Fruit fly (Drosophila melanogaster) whole organism, embryonic: ENCODE measurements around the gene Upf2.

Experiments
- Adf1 ChIP-seq: fragments of 200-800 bp; sonication (Bioruptor generic); IDR thresholded peaks from 2 replicates; pipeline ENCODE4 v1.3.6; 2022; ENCODE audit warnings: missing biosample characterization, missing genetic modification characterization
- B-H1 ChIP-seq: fragments of 200-800 bp; sonication (Bioruptor generic); IDR thresholded peaks from 3 replicates; pipeline ENCODE4 v1.3.6; 2022; ENCODE audit warnings: missing biosample characterization, missing genetic modification characterization
- CG11456 ChIP-seq: fragments of 200-800 bp; sonication (Bioruptor generic); IDR thresholded peaks from 3 replicates; pipeline ENCODE4 v1.3.6; 2022; ENCODE audit warnings: missing biosample characterization, missing genetic modification characterization
- CG12769 ChIP-seq: fragments of 200-800 bp; sonication (Bioruptor generic); optimal IDR thresholded peaks from 2 replicates; lab custom pipeline; 2019; ENCODE audit warnings: missing biosample characterization, mild to moderate bottlenecking, missing genetic modification characterization, moderate library complexity
- CG13123 ChIP-seq: fragments of 200-800 bp; sonication (Bioruptor generic); optimal IDR thresholded peaks from 2 replicates; lab custom pipeline; 2016; ENCODE audit warnings: missing biosample characterization, missing genetic modification characterization
- CG13296 ChIP-seq: fragments of 200-800 bp; sonication (Bioruptor generic); optimal IDR thresholded peaks from 3 replicates; lab custom pipeline; 2018; ENCODE audit warnings: missing biosample characterization, mild to moderate bottlenecking, missing genetic modification characterization
- CG13775 ChIP-seq: fragments of 200-800 bp; sonication (Bioruptor generic); optimal IDR thresholded peaks from 3 replicates; lab custom pipeline; 2017; ENCODE audit warnings: missing biosample characterization, mild to moderate bottlenecking, missing genetic modification characterization
- CG17568 ChIP-seq: fragments of 200-800 bp; sonication (Bioruptor generic); optimal IDR thresholded peaks from 2 replicates; lab custom pipeline; 2018; ENCODE audit warnings: missing biosample characterization, mild to moderate bottlenecking, missing genetic modification characterization, moderate library complexity
- CG18764 ChIP-seq: fragments of 200-800 bp; sonication (Bioruptor generic); optimal IDR thresholded peaks from 3 replicates; lab custom pipeline; 2016; ENCODE audit warnings: missing biosample characterization, missing genetic modification characterization
- CG2129 ChIP-seq: fragments of 200-800 bp; sonication (Bioruptor generic); IDR thresholded peaks from 2 replicates; pipeline ENCODE4 v1.3.6; 2022; ENCODE audit warnings: missing biosample characterization, missing genetic modification characterization; ENCODE audit not compliant: partially characterized antibody
- CG2199 ChIP-seq: fragments of 200-800 bp; sonication (Bioruptor generic); IDR thresholded peaks from 3 replicates; pipeline ENCODE4 v1.3.6; 2022; ENCODE audit warnings: missing biosample characterization, missing genetic modification characterization
- CG31388 ChIP-seq: fragments of 200-800 bp; sonication (Bioruptor generic); optimal IDR thresholded peaks from 2 replicates; lab custom pipeline; 2016; ENCODE audit warnings: missing biosample characterization, missing genetic modification characterization
- CG31441 ChIP-seq: fragments of 200-800 bp; sonication (Bioruptor generic); IDR thresholded peaks from 2 replicates; pipeline ENCODE4 v1.3.6; 2022; ENCODE audit warnings: missing biosample characterization, missing genetic modification characterization
- CG3163 ChIP-seq: fragments of 200-800 bp; sonication (Bioruptor generic); optimal IDR thresholded peaks from 3 replicates; lab custom pipeline; 2016; ENCODE audit warnings: missing biosample characterization, missing genetic modification characterization
- CG3838 ChIP-seq: fragments of 200-800 bp; sonication (Bioruptor generic); optimal IDR thresholded peaks from 3 replicates; lab custom pipeline; 2016; ENCODE audit warnings: missing biosample characterization, missing genetic modification characterization
- CG42726 ChIP-seq: fragments of 200-800 bp; sonication (Bioruptor generic); IDR thresholded peaks from 2 replicates; pipeline ENCODE4 v1.3.6; 2022; ENCODE audit warnings: missing biosample characterization, missing genetic modification characterization; ENCODE audit not compliant: partially characterized antibody
- CG5180 ChIP-seq: fragments of 200-800 bp; sonication (Bioruptor generic); optimal IDR thresholded peaks from 3 replicates; lab custom pipeline; 2017; ENCODE audit warnings: missing biosample characterization, missing genetic modification characterization, mild to moderate bottlenecking, moderate library complexity, missing genetic modification reagents
- CG6765 ChIP-seq: fragments of 200-800 bp; sonication (Bioruptor generic); optimal IDR thresholded peaks from 3 replicates; lab custom pipeline; 2017; ENCODE audit warnings: missing biosample characterization, mild to moderate bottlenecking, missing genetic modification characterization
- CG7839 ChIP-seq: fragments of 200-800 bp; sonication (Bioruptor generic); optimal IDR thresholded peaks from 3 replicates; lab custom pipeline; 2018; ENCODE audit warnings: missing biosample characterization, mild to moderate bottlenecking, missing genetic modification characterization, moderate library complexity
- CG7928 ChIP-seq: fragments of 200-800 bp; sonication (Bioruptor generic); optimal IDR thresholded peaks from 2 replicates; lab custom pipeline; 2017; ENCODE audit warnings: missing biosample characterization, mild to moderate bottlenecking, missing genetic modification characterization
- CG8478 ChIP-seq: fragments of >200 bp; optimal IDR thresholded peaks from 2 replicates; lab custom pipeline; 2018
- CTCF ChIP-seq: fragments of 200-800 bp; sonication (Bioruptor generic); optimal IDR thresholded peaks from 2 replicates; lab custom pipeline; 2017; ENCODE audit warnings: missing biosample characterization, mild to moderate bottlenecking, missing genetic modification characterization, moderate library complexity
- Camta ChIP-seq: fragments of 200-800 bp; sonication (Bioruptor generic); optimal IDR thresholded peaks from 2 replicates; lab custom pipeline; 2016; ENCODE audit warnings: missing biosample characterization, missing genetic modification characterization
- CoRest ChIP-seq: fragments of 200-800 bp; sonication (Bioruptor generic); optimal IDR thresholded peaks from 3 replicates; lab custom pipeline; 2018; ENCODE audit warnings: missing biosample characterization, mild to moderate bottlenecking, missing genetic modification characterization, moderate library complexity
- D19B ChIP-seq: fragments of 200-800 bp; sonication (Bioruptor generic); optimal IDR thresholded peaks from 2 replicates; lab custom pipeline; 2017; ENCODE audit warnings: missing biosample characterization, mild to moderate bottlenecking, missing genetic modification characterization
- Dip3 ChIP-seq: fragments of 200-800 bp; sonication (Bioruptor generic); optimal IDR thresholded peaks from 3 replicates; lab custom pipeline; 2016; ENCODE audit warnings: missing biosample characterization, missing genetic modification characterization
- Drgx ChIP-seq: fragments of 200-800 bp; sonication (Bioruptor generic); IDR thresholded peaks from 2 replicates; pipeline ENCODE4 v1.3.6; 2022; ENCODE audit warnings: missing biosample characterization, missing genetic modification characterization
- E2f1 ChIP-seq: fragments of 200-800 bp; sonication (Bioruptor generic); IDR thresholded peaks from 2 replicates; pipeline ENCODE4 v1.3.6; 2022; ENCODE audit warnings: missing biosample characterization, missing genetic modification characterization
- HLH4C ChIP-seq: fragments of 200-800 bp; sonication (Bioruptor generic); IDR thresholded peaks from 3 replicates; pipeline ENCODE4 v1.3.6; 2022; ENCODE audit warnings: missing biosample characterization, missing genetic modification characterization; ENCODE audit not compliant: partially characterized antibody
- Trl ChIP-seq, 3 experiments: fragments of >200 bp in 2 of 3; fragments of 200-800 bp in 1 of 3; sonication (Bioruptor generic) in 1 of 3; optimal IDR thresholded peaks; 2 replicates in 1 of 3; 3 replicates in 2 of 3; lab custom pipeline; 2016 to 2017; ENCODE audit warnings: missing biosample characterization in 1 of 3, missing genetic modification characterization in 1 of 3
- ato ChIP-seq: fragments of 200-800 bp; sonication (Bioruptor generic); IDR thresholded peaks from 2 replicates; pipeline ENCODE4 v1.3.6; 2022; ENCODE audit warnings: missing biosample characterization, missing genetic modification characterization; ENCODE audit not compliant: partially characterized antibody
- bab2 ChIP-seq: fragments of 200-800 bp; sonication (Bioruptor generic); optimal IDR thresholded peaks from 2 replicates; lab custom pipeline; 2016; ENCODE audit warnings: missing biosample characterization, missing genetic modification characterization
- ftz-f1 ChIP-seq: fragments of 200-800 bp; sonication (Bioruptor generic); optimal IDR thresholded peaks from 2 replicates; lab custom pipeline; 2016; ENCODE audit warnings: missing biosample characterization, missing genetic modification characterization
- gcm2 ChIP-seq: fragments of 200-800 bp; sonication (Bioruptor generic); optimal IDR thresholded peaks from 2 replicates; lab custom pipeline; 2016; ENCODE audit warnings: missing biosample characterization, missing genetic modification characterization
- grau ChIP-seq: fragments of 200-800 bp; optimal IDR thresholded peaks from 3 replicates; lab custom pipeline; 2019; ENCODE audit warnings: missing biosample characterization, mild to moderate bottlenecking, missing genetic modification characterization, moderate library complexity
- gsb-n ChIP-seq: fragments of 200-800 bp; sonication (Bioruptor generic); optimal IDR thresholded peaks from 3 replicates; lab custom pipeline; 2018; ENCODE audit warnings: missing biosample characterization, mild to moderate bottlenecking, missing genetic modification characterization
- her ChIP-seq: fragments of 200-800 bp; sonication (Bioruptor generic); optimal IDR thresholded peaks from 2 replicates; lab custom pipeline; 2016; ENCODE audit warnings: missing biosample characterization, missing genetic modification characterization
- ken ChIP-seq: fragments of 200-800 bp; sonication (Bioruptor generic); IDR thresholded peaks from 3 replicates; pipeline ENCODE4 v1.3.6; 2022; ENCODE audit warnings: missing biosample characterization, missing genetic modification characterization
- lov ChIP-seq, 2 experiments: fragments of 200-800 bp in 1 of 2; fragments of >200 bp in 1 of 2; sonication (Bioruptor generic) in 1 of 2; IDR thresholded peaks in 1 of 2; optimal IDR thresholded peaks in 1 of 2; 2 replicates in 1 of 2; 3 replicates in 1 of 2; pipeline versions ENCODE4 v1.3.6 to Lab custom; 2017 to 2022; ENCODE audit warnings: missing biosample characterization in 1 of 2, missing genetic modification characterization in 1 of 2
- prd ChIP-seq, 3 experiments: fragments of >200 bp in 2 of 3; fragments of 200-800 bp in 1 of 3; sonication (Bioruptor generic) in 1 of 3; optimal IDR thresholded peaks in 2 of 3; IDR thresholded peaks in 1 of 3; 2 replicates in 2 of 3; 3 replicates in 1 of 3; pipeline versions ENCODE4 v1.3.6 to Lab custom; 2017 to 2022; ENCODE audit warnings: missing biosample characterization in 1 of 3, missing genetic modification characterization in 1 of 3
- psq ChIP-seq: fragments of 200-800 bp; sonication (Bioruptor generic); optimal IDR thresholded peaks from 2 replicates; lab custom pipeline; 2017; ENCODE audit warnings: missing biosample characterization, missing genetic modification characterization
- ro ChIP-seq: fragments of 200-800 bp; sonication (Bioruptor generic); IDR thresholded peaks from 2 replicates; pipeline ENCODE4 v1.3.6; 2022; ENCODE audit warnings: missing biosample characterization, missing genetic modification characterization
- sd ChIP-seq: fragments of 200-800 bp; sonication (Bioruptor generic); optimal IDR thresholded peaks from 3 replicates; lab custom pipeline; 2018; ENCODE audit warnings: missing biosample characterization, mild to moderate bottlenecking, missing genetic modification characterization, moderate library complexity
- sima ChIP-seq: fragments of 200-800 bp; sonication (Bioruptor generic); optimal IDR thresholded peaks from 2 replicates; lab custom pipeline; 2016; ENCODE audit warnings: missing biosample characterization, missing genetic modification characterization
- sug ChIP-seq: fragments of 200-800 bp; optimal IDR thresholded peaks from 2 replicates; lab custom pipeline; 2019; ENCODE audit warnings: missing biosample characterization, mild to moderate bottlenecking, missing genetic modification characterization, moderate library complexity
- z ChIP-seq: fragments of 200-800 bp; sonication (Bioruptor generic); IDR thresholded peaks from 3 replicates; pipeline ENCODE4 v1.3.6; 2022; ENCODE audit warnings: missing biosample characterization, missing genetic modification characterization

Upf2 gene

DNA sequence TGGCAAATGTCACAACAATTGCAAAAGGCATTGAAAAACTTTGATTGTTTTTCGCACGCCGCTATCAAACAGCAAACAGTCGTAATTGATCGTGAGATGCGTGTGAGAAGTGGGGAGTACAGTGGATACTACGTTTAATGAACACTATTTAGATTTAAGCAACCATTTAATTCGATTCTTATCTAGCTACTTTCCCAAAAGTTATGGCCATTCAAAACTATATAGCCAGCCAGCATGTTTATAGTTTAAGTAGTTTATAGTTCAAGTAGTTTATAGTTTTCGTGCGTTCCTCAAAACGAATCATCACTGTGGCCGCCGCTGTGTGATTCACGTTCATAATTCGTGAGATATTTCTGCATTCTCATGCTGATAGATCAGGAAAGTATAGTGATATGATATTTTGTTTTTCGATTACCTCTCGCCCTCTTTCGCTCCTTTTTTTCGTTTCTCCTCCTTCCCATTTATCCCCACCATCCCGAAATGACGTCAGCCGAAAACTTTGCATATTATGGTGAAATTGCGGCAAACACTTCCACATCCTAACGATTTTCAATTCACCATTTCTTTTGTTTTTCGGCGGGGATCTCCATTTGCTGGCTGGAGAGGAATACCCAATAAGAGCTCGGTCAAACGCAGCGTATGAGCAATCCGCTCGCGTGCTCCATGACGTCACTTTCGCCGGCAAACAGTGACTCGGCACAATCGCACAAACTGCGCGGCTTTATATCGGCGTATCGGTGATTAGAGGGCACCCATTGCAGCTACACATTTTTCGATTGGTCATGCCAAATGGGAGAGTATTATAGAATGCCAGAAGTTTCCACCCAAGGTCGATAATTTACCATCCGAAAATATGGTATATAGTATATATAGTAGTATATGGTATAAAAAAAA is 38.4 kb upstream of the Upf2 start (continued):
- TF ChIP-seq CG8478 (lab: Kevin White, UChicago) (no peak), z (GFP tag; lab: Robert Waterston, UW) (no peak), bab2 (GFP tag; lab: Kevin White, UChicago) (peak; percentile 52), CG18764 (GFP tag; lab: Kevin White, UChicago) (no peak), ro (no peak), CG13296 (peak; percentile 64), Trl (optimal IDR thresholded peaks at IDR 0.05; lab: Kevin White, UChicago) (no peak), Trl (GFP tag; optimal IDR thresholded peaks at IDR 0.05; lab: Kevin White, UChicago) (peak; percentile 11), HLH4C (GFP tag; lab: Robert Waterston, UW) (no peak), ftz-f1 (GFP tag; lab: Kevin White, UChicago) (no peak), lov (optimal IDR thresholded peaks at IDR 0.05; lab: Kevin White, UChicago) (no peak), lov (GFP tag; IDR thresholded peaks at IDR 0.05; lab: Robert Waterston, UW) (no peak), sd (tag; lab: Kevin White, UChicago) (peak; percentile 21), prd (optimal IDR thresholded peaks at IDR 0.05; lab: Kevin White, UChicago) (no peak), prd (GFP tag; IDR thresholded peaks at IDR 0.05; lab: Robert Waterston, UW) (peak; percentile 47; the same call in 2 of the 3 replicates), CG17568 (GFP tag; lab: Kevin White, UChicago) (peak; percentile 2), CoRest (tag; lab: Kevin White, UChicago) (peak; percentile 70), CTCF (GFP tag; lab: Kevin White, UChicago) (no peak), CG7839 (tag; lab: Kevin White, UChicago) (peak; percentile 75), grau (peak; percentile 93), CG3163 (GFP tag; lab: Kevin White, UChicago) (peak; percentile 35), CG31441 (GFP tag; lab: Robert Waterston, UW) (no peak), CG5180 (GFP tag; lab: Kevin White, UChicago) (no peak), CG2129 (no peak), gcm2 (GFP tag; lab: Kevin White, UChicago) (no peak), Dip3 (peak; percentile 74), CG13123 (GFP tag; lab: Kevin White, UChicago) (no peak), sima (GFP tag; lab: Kevin White, UChicago) (no peak), sug (tag; lab: Kevin White, UChicago) (peak; percentile 20), B-H1 (peak; percentile 34; the same call in 1 of the 3 replicates), CG11456 (peak; percentile 72; the same call in 2 of the 3 replicates), CG2199 (GFP tag; lab: Robert Waterston, UW) (no peak), CG3838 (no peak), her (GFP tag; lab: Kevin White, UChicago) (peak; percentile 63), CG13775 (GFP tag; lab: Kevin White, UChicago) (peak; percentile 11), D19B (GFP tag; lab: Kevin White, UChicago) (peak; percentile 20), CG6765 (GFP tag; lab: Kevin White, UChicago) (no peak), E2f1 (GFP tag; lab: Robert Waterston, UW) (peak; percentile 43; the same call in 1 of the 2 replicates), ato (GFP tag; lab: Robert Waterston, UW) (no peak), CG31388 (GFP tag; lab: Kevin White, UChicago) (no peak), CG42726 (no peak), Adf1 (GFP tag; lab: Robert Waterston, UW) (peak; percentile 39; the same call in 1 of the 2 replicates), psq (GFP tag; lab: Kevin White, UChicago) (no peak), CG12769 (peak; percentile 91), gsb-n (no peak), CG7928 (GFP tag; lab: Kevin White, UChicago) (no peak), Drgx (GFP tag; lab: Robert Waterston, UW) (no peak; the same call in 1 of the 2 replicates), Camta (GFP tag; lab: Kevin White, UChicago) (peak; percentile 30), ken (GFP tag; lab: Robert Waterston, UW) (0 out of 3 replicates have a peak, but pooled peaks have one; percentile 25)
